Worm (Caenorhabditis elegans) whole organism, late embryonic: Measurements from ENCODE around the gene C23H5.12.

Source experiments
- C38D4.7 ChIP-seq: fragments of 200-800 bp; sonication (Bioruptor generic); optimal IDR thresholded peaks from 2 replicates; lab custom pipeline; 2018; ENCODE audit warnings: mild to moderate bottlenecking, missing genetic modification characterization, moderate library complexity, missing compliant biosample characterization
- Y22D7AL.16 ChIP-seq: sonication (generic microtip); optimal IDR thresholded peaks from 2 replicates; lab custom pipeline; 2016; ENCODE audit warnings: missing genetic modification characterization, missing compliant biosample characterization
- ahr-1 ChIP-seq: sonication (generic microtip); optimal IDR thresholded peaks from 2 replicates; lab custom pipeline; 2016; ENCODE audit warnings: missing genetic modification characterization, missing compliant biosample characterization
- ama-1 ChIP-seq: fragments of 150-350 bp; optimal IDR thresholded peaks from 2 replicates; lab custom pipeline; 2014
- ceh-22 ChIP-seq: sonication (generic microtip); optimal IDR thresholded peaks from 2 replicates; lab custom pipeline; 2017; ENCODE audit warnings: missing biosample characterization, missing genetic modification characterization
- ceh-24 ChIP-seq: sonication (generic microtip); optimal IDR thresholded peaks from 2 replicates; lab custom pipeline; 2016; ENCODE audit warnings: mild to moderate bottlenecking, missing genetic modification characterization, missing compliant biosample characterization
- ceh-30 ChIP-seq: fragments of 150-350 bp; optimal IDR thresholded peaks from 2 replicates; lab custom pipeline; 2014; ENCODE audit warnings: missing biosample characterization, missing genetic modification characterization
- dmd-4 ChIP-seq: sonication (generic microtip); optimal IDR thresholded peaks from 2 replicates; lab custom pipeline; 2016; ENCODE audit warnings: borderline replicate concordance, missing genetic modification characterization, missing compliant biosample characterization
- dve-1 ChIP-seq: sonication (generic microtip); optimal IDR thresholded peaks from 2 replicates; lab custom pipeline; 2017; ENCODE audit warnings: antibody characterized with exemption, mild to moderate bottlenecking, missing genetic modification characterization, missing compliant biosample characterization
- elt-2 ChIP-seq: sonication (generic microtip); optimal IDR thresholded peaks from 2 replicates; lab custom pipeline; 2016; ENCODE audit warnings: missing genetic modification reagents, missing genetic modification characterization, missing compliant biosample characterization
- elt-4 ChIP-seq: sonication (generic microtip); optimal IDR thresholded peaks from 2 replicates; lab custom pipeline; 2016; ENCODE audit warnings: missing genetic modification characterization, missing compliant biosample characterization
- fkh-10 ChIP-seq: fragments of 150-350 bp; optimal IDR thresholded peaks from 2 replicates; lab custom pipeline; 2014; ENCODE audit warnings: missing biosample characterization, missing genetic modification reagents, missing genetic modification characterization
- hlh-13 ChIP-seq: fragments of 200-800 bp; sonication (Bioruptor generic); optimal IDR thresholded peaks from 2 replicates; lab custom pipeline; 2018; ENCODE audit warnings: mild to moderate bottlenecking, missing genetic modification characterization, missing compliant biosample characterization
- hlh-15 ChIP-seq: sonication (generic microtip); optimal IDR thresholded peaks from 2 replicates; lab custom pipeline; 2016; ENCODE audit warnings: missing genetic modification characterization, missing compliant biosample characterization
- hlh-30 ChIP-seq: sonication (generic microtip); optimal IDR thresholded peaks from 2 replicates; lab custom pipeline; 2017; ENCODE audit warnings: antibody characterized with exemption, missing genetic modification characterization, missing compliant biosample characterization; ENCODE audit not compliant: insufficient read depth
- hlh-6 ChIP-seq: sonication (generic microtip); optimal IDR thresholded peaks from 2 replicates; lab custom pipeline; 2016; ENCODE audit warnings: missing genotype, missing genetic modification characterization, missing compliant biosample characterization
- hlh-8 ChIP-seq: sonication (generic microtip); optimal IDR thresholded peaks from 2 replicates; lab custom pipeline; 2016; ENCODE audit warnings: missing genotype, missing genetic modification characterization, missing compliant biosample characterization
- lim-6 ChIP-seq: sonication (generic microtip); optimal IDR thresholded peaks from 2 replicates; lab custom pipeline; 2016; ENCODE audit warnings: missing genetic modification characterization, missing compliant biosample characterization
- lin-11 ChIP-seq: fragments of 200-800 bp; sonication (Bioruptor generic); optimal IDR thresholded peaks from 2 replicates; lab custom pipeline; 2018; ENCODE audit warnings: mild to moderate bottlenecking, missing genetic modification characterization, missing compliant biosample characterization
- nfya-1 ChIP-seq: sonication (generic microtip); optimal IDR thresholded peaks from 2 replicates; lab custom pipeline; 2017; ENCODE audit warnings: missing genetic modification characterization, mild to moderate bottlenecking, missing compliant biosample characterization, antibody characterized with exemption, moderate library complexity
- nhr-11 ChIP-seq: fragments of 150-350 bp; optimal IDR thresholded peaks from 2 replicates; lab custom pipeline; 2014; ENCODE audit warnings: missing biosample characterization, missing genetic modification characterization
- pat-9 ChIP-seq: fragments of 200-800 bp; sonication (Bioruptor generic); optimal IDR thresholded peaks from 2 replicates; lab custom pipeline; 2018; ENCODE audit warnings: mild to moderate bottlenecking, missing genetic modification characterization, moderate library complexity, missing compliant biosample characterization
- pax-1 ChIP-seq: fragments of 150-350 bp; optimal IDR thresholded peaks from 2 replicates; lab custom pipeline; 2014; ENCODE audit warnings: missing biosample characterization, missing genetic modification characterization
- pha-4 ChIP-seq: fragments of 150-350 bp; optimal IDR thresholded peaks from 2 replicates; lab custom pipeline; 2018; ENCODE audit warnings: missing biosample characterization, missing genetic modification reagents, missing genetic modification characterization
- pqm-1 ChIP-seq: sonication (generic microtip); optimal IDR thresholded peaks from 2 replicates; lab custom pipeline; 2016; ENCODE audit warnings: missing genetic modification characterization, missing compliant biosample characterization
- pros-1 ChIP-seq: fragments of 150-350 bp; optimal IDR thresholded peaks from 2 replicates; lab custom pipeline; 2014; ENCODE audit warnings: missing biosample characterization, missing genetic modification reagents, missing genetic modification characterization
- rnt-1 ChIP-seq: sonication (generic microtip); optimal IDR thresholded peaks from 2 replicates; lab custom pipeline; 2016; ENCODE audit warnings: missing genetic modification characterization, missing compliant biosample characterization
- sdc-2 ChIP-seq: sonication (generic microtip); optimal IDR thresholded peaks from 2 replicates; lab custom pipeline; 2016; ENCODE audit warnings: missing genotype, missing genetic modification characterization, missing compliant biosample characterization
- sox-2 ChIP-seq: fragments of 200-800 bp; sonication (Bioruptor generic); IDR thresholded peaks from 2 replicates; pipeline ENCODE4 v1.3.6; 2022; ENCODE audit warnings: missing genetic modification reagents, missing genetic modification characterization, missing compliant biosample characterization
- syd-9 ChIP-seq: sonication (generic microtip); optimal IDR thresholded peaks from 2 replicates; lab custom pipeline; 2016; ENCODE audit warnings: mild to moderate bottlenecking, missing genetic modification characterization, moderate library complexity, missing compliant biosample characterization
- tbx-7 ChIP-seq: sonication (generic microtip); optimal IDR thresholded peaks from 2 replicates; lab custom pipeline; 2016; ENCODE audit warnings: missing genotype, missing genetic modification characterization, missing compliant biosample characterization
- unc-42 ChIP-seq: sonication (generic microtip); optimal IDR thresholded peaks from 2 replicates; lab custom pipeline; 2016; ENCODE audit warnings: missing genotype, missing genetic modification characterization, missing compliant biosample characterization
- unc-55 ChIP-seq: sonication (generic microtip); optimal IDR thresholded peaks from 2 replicates; lab custom pipeline; 2017; ENCODE audit warnings: missing biosample characterization, missing genetic modification reagents, missing genetic modification characterization
- unc-86 ChIP-seq: sonication (generic microtip); optimal IDR thresholded peaks from 2 replicates; lab custom pipeline; 2016; ENCODE audit warnings: missing genetic modification characterization, missing compliant biosample characterization

The C23H5.12 gene

DNA sequence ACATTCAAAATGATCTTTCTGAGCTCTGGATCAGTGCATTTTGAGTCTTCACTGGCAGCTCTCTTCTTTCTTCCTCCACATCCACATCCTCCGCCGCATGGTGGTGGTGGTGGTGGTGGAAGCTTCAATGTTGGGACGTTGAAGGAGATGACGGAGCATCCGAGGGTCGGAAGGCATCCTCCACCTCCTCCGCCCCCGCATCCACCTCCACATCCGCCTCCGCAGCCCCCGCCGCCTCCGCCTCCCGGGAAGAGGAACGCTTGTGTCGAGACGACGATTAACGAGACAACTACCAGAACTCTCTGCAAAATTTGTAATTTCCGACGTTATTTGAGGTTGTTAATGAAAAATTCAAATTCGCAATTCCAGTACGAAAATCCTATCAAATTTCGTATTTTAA, 5.9 kb upstream of the C23H5.12 start:
- TF ChIP-seq hlh-6 (tag; lab: Kevin White, UChicago) (no peak), ceh-30 (tag; lab: Kevin White, UChicago) (no peak), pat-9 (tag; lab: Kevin White, UChicago) (no peak), unc-86 (tag; lab: Kevin White, UChicago) (no peak), tbx-7 (tag; lab: Kevin White, UChicago) (no peak), ceh-24 (tag; lab: Kevin White, UChicago) (no peak), lim-6 (tag; lab: Kevin White, UChicago) (no peak), hlh-15 (tag; lab: Kevin White, UChicago) (no peak), elt-2 (tag; lab: Kevin White, UChicago) (no peak)

DNA sequence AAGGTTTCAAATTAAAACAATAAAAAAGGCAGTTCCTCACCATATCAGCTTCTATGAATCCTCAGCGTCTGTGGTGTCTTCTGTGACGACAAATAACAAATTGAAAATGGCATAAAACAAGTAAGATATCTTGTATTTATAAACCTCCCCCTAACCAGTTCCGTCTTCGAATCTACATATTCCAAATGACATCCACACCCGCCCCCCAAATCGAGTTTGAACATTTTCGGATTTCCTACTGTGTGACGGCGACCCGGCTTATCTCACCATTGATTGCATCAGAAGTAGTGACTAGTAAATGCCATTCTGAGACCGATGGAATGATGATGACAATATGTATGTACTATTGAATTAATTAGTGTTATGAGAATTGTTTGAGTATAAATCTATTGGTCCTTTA, 4.5 kb upstream of the C23H5.12 start, which contains the start of gene grl-20:
grl-20 (minus strand) TSS at position 101 of the 400 bp plus-strand sequence.
- TF ChIP-seq elt-2 (tag; lab: Kevin White, UChicago) = no peak
- no peak for TF ChIP-seq hlh-13 (GFP tag; lab: Kevin White, UChicago)
- TF ChIP-seq rnt-1 (tag; lab: Kevin White, UChicago) = no peak
- TF ChIP-seq nhr-11 (tag; lab: Kevin White, UChicago) = no peak
- TF ChIP-seq ahr-1 = no peak
- TF ChIP-seq nfya-1 (tag; lab: Kevin White, UChicago) = no peak
- TF ChIP-seq lin-11 (tag; lab: Kevin White, UChicago) = no peak
- no peak for TF ChIP-seq sdc-2
- TF ChIP-seq ceh-30 (tag; lab: Kevin White, UChicago) = no peak
- no peak for TF ChIP-seq pqm-1 (tag; lab: Kevin White, UChicago)
- TF ChIP-seq elt-4 (tag; lab: Kevin White, UChicago) = no peak
- no peak for TF ChIP-seq ceh-22 (tag; lab: Kevin White, UChicago)
- no peak for TF ChIP-seq pros-1
- no peak for TF ChIP-seq ama-1 (lab: Kevin White, UChicago)
- TF ChIP-seq ceh-24 (tag; lab: Kevin White, UChicago) = no peak
- TF ChIP-seq hlh-15 (tag; lab: Kevin White, UChicago) = no peak

DNA sequence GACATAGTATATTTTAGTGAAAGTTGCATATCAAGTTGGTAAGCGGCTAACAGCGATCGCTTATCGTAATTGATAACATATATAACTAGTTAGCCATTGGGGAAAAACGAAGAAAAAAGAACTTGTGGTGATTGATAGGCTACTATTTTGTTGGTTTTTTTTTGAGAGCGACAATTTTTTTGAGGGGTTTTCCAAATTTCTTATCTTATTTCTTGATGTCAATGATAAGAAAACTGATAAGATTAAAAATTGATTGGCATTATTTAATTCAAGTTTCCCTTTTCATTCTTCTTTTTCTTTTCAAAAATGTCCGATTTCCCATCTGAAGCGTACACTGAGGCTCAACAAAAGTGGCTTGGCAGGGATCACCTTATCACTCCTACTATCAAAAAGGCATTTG, 2.6 kb upstream of the C23H5.12 start, which contains the start of gene prmt-6:
prmt-6 (plus strand) TSS at position 252 of the 400 bp plus-strand sequence.
- TF ChIP-seq elt-2 (tag; lab: Kevin White, UChicago) = peak; percentile 80
- no peak for TF ChIP-seq dve-1 (tag; lab: Kevin White, UChicago)

DNA sequence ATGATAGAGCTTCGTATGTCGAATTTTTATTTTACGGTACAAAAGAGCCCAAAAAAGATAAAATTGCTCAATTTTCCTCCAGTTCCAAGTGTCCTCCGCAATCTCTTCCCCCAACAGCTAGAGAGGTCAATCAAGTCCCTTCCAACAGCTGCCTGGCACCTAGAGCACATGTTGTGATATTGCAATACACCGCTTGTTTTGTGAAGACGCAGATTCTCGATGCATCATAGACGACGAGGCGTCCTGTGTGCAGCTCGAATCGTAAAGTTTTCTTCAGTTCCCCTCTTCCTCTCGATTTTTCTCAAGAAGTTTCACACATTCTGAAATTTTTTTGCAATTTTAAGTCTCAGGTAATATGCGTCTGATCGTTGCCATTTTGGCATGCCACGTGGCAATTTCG, 3.3 kb downstream of the C23H5.12 start, which contains the start of gene test-1:
test-1 (plus strand) TSS at position 345 of the 400 bp plus-strand sequence.
- TF ChIP-seq pax-1 (tag; lab: Kevin White, UChicago) (no peak), ceh-24 (tag; lab: Kevin White, UChicago) (no peak), hlh-8 (peak; percentile 43), fkh-10 (GFP tag; lab: Kevin White, UChicago) (no peak), unc-55 (peak; percentile 18)

DNA sequence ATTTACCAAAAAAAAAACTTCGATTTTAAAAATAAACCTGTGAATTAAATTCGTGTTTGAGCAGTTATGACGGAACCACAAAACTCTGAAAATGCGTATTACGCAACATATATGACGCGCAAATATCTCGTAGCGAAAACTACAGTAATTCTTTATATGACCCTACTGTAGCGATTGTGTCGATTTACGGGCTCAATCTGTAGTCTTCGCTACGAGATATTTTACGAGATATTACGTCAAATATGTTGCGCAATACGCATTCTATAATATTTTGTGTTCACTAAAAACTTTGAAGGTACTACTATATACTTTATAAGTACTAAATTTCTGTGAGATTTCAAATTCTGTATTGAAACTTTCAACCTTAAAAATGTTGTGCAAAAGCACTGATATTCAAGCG, 4.2 kb downstream of the C23H5.12 start:
- no peak for TF ChIP-seq dve-1 (tag; lab: Kevin White, UChicago)
- no peak for TF ChIP-seq pqm-1 (tag; lab: Kevin White, UChicago)
- no peak for TF ChIP-seq pha-4 (tag; lab: Kevin White, UChicago)
- TF ChIP-seq syd-9 (tag; lab: Kevin White, UChicago) = no peak
- no peak for TF ChIP-seq pros-1
- no peak for TF ChIP-seq hlh-8
- no peak for TF ChIP-seq sdc-2
- no peak for TF ChIP-seq Y22D7AL.16
- no peak for TF ChIP-seq unc-42 (tag; lab: Kevin White, UChicago)
- TF ChIP-seq unc-55 = no peak
- TF ChIP-seq ama-1 (lab: Kevin White, UChicago) = no peak
- no peak for TF ChIP-seq C38D4.7 (GFP tag; lab: Kevin White, UChicago)
- no peak for TF ChIP-seq sox-2
- TF ChIP-seq, all 69 proteins: peak for 0

DNA sequence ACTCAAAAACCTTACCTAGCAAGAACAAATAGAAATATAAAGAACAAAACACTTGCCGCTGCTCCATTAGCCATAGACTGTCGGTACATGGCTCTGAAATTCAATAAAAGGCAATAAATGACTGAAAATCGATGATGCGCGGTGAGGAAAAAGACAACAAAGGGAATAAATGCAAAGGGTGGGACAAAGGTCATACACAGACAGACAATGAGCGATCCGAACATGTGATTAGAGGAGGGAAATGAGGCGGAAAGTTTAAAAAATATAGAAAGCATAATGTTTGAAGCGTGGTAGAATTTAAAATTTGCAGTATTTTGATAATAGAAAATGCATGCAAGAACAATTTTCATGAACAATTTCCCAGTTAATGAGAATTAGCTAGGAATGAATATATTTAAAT, 7.3 kb downstream of the C23H5.12 start, which contains the start of gene C54E4.12:
C54E4.12 (minus strand) TSS at position 101 of the 400 bp plus-strand sequence.
- TF ChIP-seq dmd-4 (tag; lab: Kevin White, UChicago) = no peak
- peak; percentile 34 for TF ChIP-seq hlh-30 (tag; lab: Kevin White, UChicago)
- TF ChIP-seq lin-11 (tag; lab: Kevin White, UChicago) = no peak
